Worm (Caenorhabditis elegans) whole organism, mixed stage, embryonic: ENCODE data around the gene ZC84.1.

Experiments
- M03D4.4 ChIP-seq: sonication (generic microtip); optimal IDR thresholded peaks from 2 replicates; lab custom pipeline; 2017; ENCODE audit warnings: mild to moderate bottlenecking, missing genetic modification characterization, missing compliant biosample characterization
- bed-3 ChIP-seq: fragments of 200-800 bp; sonication (Bioruptor generic); optimal IDR thresholded peaks from 3 replicates; lab custom pipeline; 2018; ENCODE audit warnings: mild to moderate bottlenecking, missing genetic modification characterization, moderate library complexity, missing compliant biosample characterization
- blmp-1 ChIP-seq: fragments of 150-350 bp; optimal IDR thresholded peaks from 2 replicates; lab custom pipeline; 2014; ENCODE audit warnings: missing biosample characterization, missing genetic modification characterization
- ceh-39 ChIP-seq: fragments of 150-350 bp; optimal IDR thresholded peaks from 2 replicates; lab custom pipeline; 2014; ENCODE audit warnings: missing biosample characterization, missing genetic modification characterization
- ceh-43 ChIP-seq: fragments of 200-800 bp; sonication (Bioruptor generic); optimal IDR thresholded peaks from 2 replicates; lab custom pipeline; 2018; ENCODE audit warnings: mild to moderate bottlenecking, missing genetic modification characterization, moderate library complexity, missing compliant biosample characterization
- ceh-83 ChIP-seq: fragments of 200-800 bp; sonication (Bioruptor generic); optimal IDR thresholded peaks from 2 replicates; lab custom pipeline; 2018; ENCODE audit warnings: mild to moderate bottlenecking, missing genetic modification characterization, missing compliant biosample characterization
- ces-1 ChIP-seq: fragments of 150-350 bp; optimal IDR thresholded peaks from 2 replicates; lab custom pipeline; 2014; ENCODE audit warnings: missing biosample characterization, missing genetic modification reagents, missing genetic modification characterization
- cnd-1 ChIP-seq: fragments of 200-800 bp; sonication (Bioruptor generic); optimal IDR thresholded peaks from 2 replicates; lab custom pipeline; 2018; ENCODE audit warnings: mild to moderate bottlenecking, missing genetic modification characterization, missing compliant biosample characterization
- drap-1 ChIP-seq: fragments of 200-800 bp; sonication (Bioruptor generic); optimal IDR thresholded peaks from 3 replicates; lab custom pipeline; 2018; ENCODE audit warnings: mild to moderate bottlenecking, missing genetic modification characterization, missing compliant biosample characterization
- elt-1 ChIP-seq: sonication (generic microtip); optimal IDR thresholded peaks from 2 replicates; lab custom pipeline; 2017; ENCODE audit warnings: missing genetic modification characterization, mild to moderate bottlenecking, missing compliant biosample characterization, antibody characterized with exemption, moderate library complexity, borderline replicate concordance; ENCODE audit not compliant: insufficient read depth
- elt-3 ChIP-seq: fragments of 150-350 bp; optimal IDR thresholded peaks from 2 replicates; lab custom pipeline; 2014; ENCODE audit warnings: missing biosample characterization, missing genetic modification characterization
- flh-1 ChIP-seq: fragments of 200-800 bp; sonication (Bioruptor generic); optimal IDR thresholded peaks from 2 replicates; lab custom pipeline; 2018; ENCODE audit warnings: mild to moderate bottlenecking, missing genetic modification characterization, moderate library complexity, missing compliant biosample characterization
- ham-2 ChIP-seq: fragments of 200-800 bp; sonication (Bioruptor generic); optimal IDR thresholded peaks from 2 replicates; lab custom pipeline; 2018; ENCODE audit warnings: mild to moderate bottlenecking, missing genetic modification characterization, missing compliant biosample characterization
- hlh-1 ChIP-seq: fragments of 150-350 bp; optimal IDR thresholded peaks from 2 replicates; lab custom pipeline; 2014; ENCODE audit warnings: missing biosample characterization, missing genetic modification reagents, missing genetic modification characterization
- lin-13 ChIP-seq: fragments of 150-350 bp; optimal IDR thresholded peaks from 2 replicates; lab custom pipeline; 2014; ENCODE audit warnings: missing biosample characterization, missing genetic modification characterization
- lin-32 ChIP-seq: fragments of 200-800 bp; sonication (Bioruptor generic); optimal IDR thresholded peaks from 2 replicates; lab custom pipeline; 2018; ENCODE audit warnings: mild to moderate bottlenecking, missing genetic modification characterization, missing compliant biosample characterization
- lsy-2 ChIP-seq: fragments of 150-350 bp; optimal IDR thresholded peaks from 2 replicates; lab custom pipeline; 2014; ENCODE audit warnings: missing biosample characterization, missing genetic modification characterization
- mab-5 ChIP-seq: fragments of 150-350 bp; optimal IDR thresholded peaks from 2 replicates; lab custom pipeline; 2014; ENCODE audit warnings: missing biosample characterization, missing genetic modification characterization
- mep-1 ChIP-seq: fragments of 150-350 bp; optimal IDR thresholded peaks from 2 replicates; lab custom pipeline; 2017; ENCODE audit warnings: missing biosample characterization, missing genetic modification reagents, missing genetic modification characterization, inconsistent platforms
- mls-2 ChIP-seq: sonication (generic microtip); optimal IDR thresholded peaks from 2 replicates; lab custom pipeline; 2016; ENCODE audit warnings: mild to moderate bottlenecking, missing genetic modification characterization, moderate library complexity, missing compliant biosample characterization
- nhr-12 ChIP-seq: fragments of 150-350 bp; optimal IDR thresholded peaks from 2 replicates; lab custom pipeline; 2014; ENCODE audit warnings: missing biosample characterization, missing genetic modification characterization
- nhr-2 ChIP-seq: fragments of 150-350 bp; optimal IDR thresholded peaks from 2 replicates; lab custom pipeline; 2014; ENCODE audit warnings: missing biosample characterization, missing genetic modification characterization
- nhr-237 ChIP-seq: fragments of 150-350 bp; optimal IDR thresholded peaks from 2 replicates; lab custom pipeline; 2014; ENCODE audit warnings: missing biosample characterization, missing genetic modification characterization
- nhr-28 ChIP-seq: fragments of 150-350 bp; optimal IDR thresholded peaks from 2 replicates; lab custom pipeline; 2014; ENCODE audit warnings: missing biosample characterization, missing genetic modification characterization
- nhr-76 ChIP-seq: sonication (generic microtip); optimal IDR thresholded peaks from 2 replicates; lab custom pipeline; 2017; ENCODE audit warnings: missing biosample characterization, missing genetic modification characterization
- pha-4 ChIP-seq: fragments of 150-350 bp; optimal IDR thresholded peaks from 2 replicates; lab custom pipeline; 2018; ENCODE audit warnings: missing biosample characterization, missing genetic modification reagents, missing genetic modification characterization
- sem-2 ChIP-seq: fragments of 200-800 bp; sonication (Bioruptor generic); optimal IDR thresholded peaks from 2 replicates; lab custom pipeline; 2018; ENCODE audit warnings: mild to moderate bottlenecking, missing genetic modification characterization, missing compliant biosample characterization
- snpc-4 ChIP-seq: fragments of 150-350 bp; optimal IDR thresholded peaks from 2 replicates; lab custom pipeline; 2014; ENCODE audit warnings: missing biosample characterization, missing genetic modification characterization
- sptf-1 ChIP-seq: sonication (generic microtip); optimal IDR thresholded peaks from 2 replicates; lab custom pipeline; 2017; ENCODE audit warnings: mild to moderate bottlenecking, missing genetic modification characterization, moderate library complexity, missing compliant biosample characterization
- tbx-8 ChIP-seq: fragments of 200-800 bp; sonication (Bioruptor generic); optimal IDR thresholded peaks from 2 replicates; lab custom pipeline; 2018; ENCODE audit warnings: mild to moderate bottlenecking, missing genetic modification characterization, moderate library complexity, missing compliant biosample characterization
- unc-120 ChIP-seq: sonication (generic microtip); optimal IDR thresholded peaks from 2 replicates; lab custom pipeline; 2017; ENCODE audit warnings: missing genetic modification characterization, missing compliant biosample characterization; ENCODE audit not compliant: poor library complexity, severe bottlenecking
- unc-39 ChIP-seq: fragments of 150-350 bp; optimal IDR thresholded peaks from 2 replicates; lab custom pipeline; 2014; ENCODE audit warnings: missing biosample characterization, missing genetic modification characterization
- unc-62 ChIP-seq: fragments of 150-350 bp; optimal IDR thresholded peaks from 2 replicates; lab custom pipeline; 2014; ENCODE audit warnings: missing biosample characterization, missing genetic modification reagents, missing genetic modification characterization
- zip-8 ChIP-seq: fragments of 150-350 bp; optimal IDR thresholded peaks from 2 replicates; lab custom pipeline; 2014; ENCODE audit warnings: missing biosample characterization, missing genetic modification characterization
- ztf-11 ChIP-seq: fragments of 150-350 bp; optimal IDR thresholded peaks from 2 replicates; lab custom pipeline; 2014; ENCODE audit warnings: missing biosample characterization, missing genetic modification characterization

ZC84.1 gene

DNA sequence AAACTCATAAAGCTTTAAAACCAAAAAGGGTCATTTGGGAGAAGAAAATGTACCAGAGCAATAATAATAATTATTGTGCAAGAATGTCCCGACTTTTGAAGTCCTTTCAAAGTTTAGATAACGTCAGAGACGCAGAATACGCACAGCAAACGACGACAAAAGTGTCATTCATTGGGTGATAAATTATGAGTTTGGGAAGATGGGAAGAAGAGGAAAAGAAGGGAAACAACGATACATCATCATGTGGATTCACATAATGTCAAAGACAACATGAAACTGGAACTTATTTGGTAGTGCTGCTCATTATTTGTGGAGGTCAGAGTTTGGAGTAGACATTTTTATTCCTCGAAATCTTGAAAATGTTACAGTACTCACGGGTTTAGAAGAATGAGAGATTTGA is 28.2 kb downstream of the ZC84.1 start:
- TF ChIP-seq lsy-2 (tag; lab: Kevin White, UChicago) (no peak), ceh-39 (no peak), zip-8 (tag; lab: Kevin White, UChicago) (no peak), pha-4 (tag; lab: Kevin White, UChicago) (no peak), unc-62 (GFP tag; lab: Kevin White, UChicago) (peak; percentile 58)

DNA sequence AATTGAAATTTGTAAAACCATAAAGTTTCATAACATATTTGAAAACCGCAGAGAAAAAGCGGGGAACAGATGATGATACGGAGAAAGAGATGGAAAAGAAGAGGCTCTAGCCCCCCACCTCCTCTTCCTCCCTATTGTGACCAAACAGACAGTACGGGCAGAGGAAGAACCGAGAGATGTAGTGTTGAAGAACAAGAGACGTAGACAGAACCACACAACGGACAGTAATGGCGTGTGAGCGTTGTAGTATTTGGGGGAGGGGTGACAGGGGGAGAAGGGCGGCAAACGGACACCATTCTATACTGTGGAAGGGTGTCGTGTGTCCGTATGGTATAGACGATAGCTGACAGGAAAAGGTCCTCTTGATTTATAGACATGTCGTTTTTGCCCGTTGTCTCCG is 30.1 kb downstream of the ZC84.1 start:
- TF ChIP-seq ztf-11 (tag; lab: Kevin White, UChicago) (no peak), nhr-76 (tag; lab: Kevin White, UChicago) (no peak), lin-32 (GFP tag; lab: Kevin White, UChicago) (no peak), ceh-43 (GFP tag; lab: Kevin White, UChicago) (no peak), nhr-2 (tag; lab: Kevin White, UChicago) (peak; percentile 85), elt-3 (tag; lab: Kevin White, UChicago) (no peak), elt-1 (tag; lab: Kevin White, UChicago) (no peak), ces-1 (no peak), mep-1 (tag; lab: Kevin White, UChicago) (no peak), bed-3 (no peak), zip-8 (tag; lab: Kevin White, UChicago) (no peak), M03D4.4 (no peak), sptf-1 (tag; lab: Kevin White, UChicago) (peak; percentile 24), mls-2 (peak; percentile 21), unc-62 (GFP tag; lab: Kevin White, UChicago) (peak; percentile 58), unc-39 (tag; lab: Kevin White, UChicago) (no peak), lin-13 (tag; lab: Kevin White, UChicago) (no peak), lsy-2 (tag; lab: Kevin White, UChicago) (no peak), sem-2 (no peak), mab-5 (tag; lab: Kevin White, UChicago) (no peak), tbx-8 (GFP tag; lab: Kevin White, UChicago) (no peak), hlh-1 (tag; lab: Kevin White, UChicago) (no peak), blmp-1 (tag; lab: Kevin White, UChicago) (no peak), drap-1 (no peak), snpc-4 (tag; lab: Kevin White, UChicago) (no peak), nhr-12 (no peak), cnd-1 (tag; lab: Kevin White, UChicago) (peak; percentile 4), nhr-28 (tag; lab: Kevin White, UChicago) (no peak), nhr-237 (tag; lab: Kevin White, UChicago) (no peak), pha-4 (tag; lab: Kevin White, UChicago) (no peak), flh-1 (GFP tag; lab: Kevin White, UChicago) (no peak), ceh-83 (GFP tag; lab: Kevin White, UChicago) (no peak), ceh-39 (no peak), ham-2 (GFP tag; lab: Kevin White, UChicago) (peak; percentile 24), unc-120 (tag; lab: Kevin White, UChicago) (no peak)

DNA sequence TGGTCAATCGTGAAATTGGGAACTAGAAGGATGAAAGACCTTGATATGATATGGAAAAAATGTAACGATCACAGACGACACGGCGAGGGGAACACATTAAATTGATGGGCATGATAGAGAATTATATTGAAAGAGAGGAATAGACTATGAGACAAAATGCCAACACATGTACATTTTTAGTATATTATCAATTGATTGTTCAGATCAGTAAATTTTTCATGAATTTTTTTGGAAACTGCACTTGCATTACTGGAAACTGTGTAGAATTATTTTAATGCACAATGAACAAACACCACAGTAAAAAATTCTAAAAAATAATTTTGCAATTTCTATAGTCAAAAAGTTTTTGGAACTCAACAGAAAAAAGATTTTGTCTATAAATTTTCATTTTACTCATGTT is 32.8 kb downstream of the ZC84.1 start:
- no peak for TF ChIP-seq blmp-1 (tag; lab: Kevin White, UChicago)
- no peak for TF ChIP-seq flh-1 (GFP tag; lab: Kevin White, UChicago)
- no peak for TF ChIP-seq lsy-2 (tag; lab: Kevin White, UChicago)
- no peak for TF ChIP-seq nhr-28 (tag; lab: Kevin White, UChicago)
- TF ChIP-seq cnd-1 (tag; lab: Kevin White, UChicago): no peak
- TF ChIP-seq elt-3 (tag; lab: Kevin White, UChicago): no peak
- no peak for TF ChIP-seq sptf-1 (tag; lab: Kevin White, UChicago)
- no peak for TF ChIP-seq bed-3
- TF ChIP-seq nhr-12: no peak
- TF ChIP-seq unc-120 (tag; lab: Kevin White, UChicago): no peak
- no peak for TF ChIP-seq ztf-11 (tag; lab: Kevin White, UChicago)

ce11 chrIII:9172702-9173101 is 33.4 kb downstream of the ZC84.1 start, which contains the start of gene ina-1:
Gene ina-1 (minus strand): TSS chrIII:9172802.
- TF ChIP-seq unc-62 (GFP tag; lab: Kevin White, UChicago): no peak
- no peak for TF ChIP-seq mls-2
- TF ChIP-seq tbx-8 (GFP tag; lab: Kevin White, UChicago): no peak
- TF ChIP-seq zip-8 (tag; lab: Kevin White, UChicago): no peak
- no peak for TF ChIP-seq bed-3
- no peak for TF ChIP-seq nhr-237 (tag; lab: Kevin White, UChicago)
